Worm (Caenorhabditis elegans) whole organism, L1 larva: Measurements from ENCODE around the gene algn-6.

Source experiments
- F16B12.6 ChIP-seq: fragments of 150-350 bp; optimal IDR thresholded peaks from 2 replicates; lab custom pipeline; 2014; ENCODE audit warnings: missing biosample characterization, missing genetic modification characterization
- jun-1 ChIP-seq: fragments of 150-350 bp; optimal IDR thresholded peaks from 2 replicates; lab custom pipeline; 2014; ENCODE audit warnings: missing biosample characterization, missing genetic modification reagents, missing genetic modification characterization
- nhr-11 ChIP-seq: fragments of 150-350 bp; optimal IDR thresholded peaks from 2 replicates; lab custom pipeline; 2014; ENCODE audit warnings: missing biosample characterization, missing genetic modification characterization
- nhr-237 ChIP-seq: fragments of 150-350 bp; optimal IDR thresholded peaks from 2 replicates; lab custom pipeline; 2014; ENCODE audit warnings: missing biosample characterization, missing genetic modification characterization
- sup-37 ChIP-seq: fragments of 200-800 bp; sonication (Bioruptor generic); optimal IDR thresholded peaks from 2 replicates; lab custom pipeline; 2018; ENCODE audit warnings: mild to moderate bottlenecking, missing genetic modification characterization, missing compliant biosample characterization
- unc-130 ChIP-seq: fragments of 150-350 bp; optimal IDR thresholded peaks from 2 replicates; lab custom pipeline; 2017; ENCODE audit warnings: missing biosample characterization, missing genetic modification characterization, inconsistent platforms

ce11 chrII:8035667-8036066, 3.9 kb upstream of the algn-6 start, which contains the start of gene sap-49:
- TF ChIP-seq sup-37 (GFP tag; lab: Kevin White, UChicago) (no peak), jun-1 (no peak), F16B12.6 (tag; lab: Kevin White, UChicago) (no peak), nhr-11 (no peak), nhr-237 (tag; lab: Kevin White, UChicago) (no peak), unc-130 (tag; lab: Kevin White, UChicago) (no peak)
